Fruit fly (Drosophila melanogaster): ENCODE measurements around the gene CG17375.
A peak's percentile ranks its signal among the peaks of the same experiment; 100 is the strongest.

The CG17375 gene

dm6 chr2L:6841349-6841748 is 35.8 kb upstream of the CG17375 start (continued):
- TF ChIP-seq CG12299 (tag; optimal IDR thresholded peaks at IDR 0.05) = peak; percentile 27
- peak; percentile 62 for TF ChIP-seq Hr3 (GFP tag; optimal IDR thresholded peaks at IDR 0.05)
- TF ChIP-seq CG4730 (GFP tag; IDR thresholded peaks at IDR 0.05) = peak; percentile 69
- TF ChIP-seq seq (GFP tag; IDR thresholded peaks at IDR 0.05) = peak; percentile 48; the same call in 1 of the 2 replicates
- TF ChIP-seq grau (tag; optimal IDR thresholded peaks at IDR 0.05) = peak; percentile 70
- peak; percentile 91 for TF ChIP-seq ara (GFP tag; IDR thresholded peaks at IDR 0.05)
- peak; percentile 26 for TF ChIP-seq Myb (GFP tag; optimal IDR thresholded peaks at IDR 0.05)
- peak; percentile 49; the same call in 1 of the 2 replicates for TF ChIP-seq gt (GFP tag; IDR thresholded peaks at IDR 0.05)
- peak; percentile 91 for TF ChIP-seq gsb-n (tag; optimal IDR thresholded peaks at IDR 0.05)
- TF ChIP-seq CG11398 (GFP tag; optimal IDR thresholded peaks at IDR 0.05) = peak; percentile 62
- TF ChIP-seq tna (GFP tag; IDR thresholded peaks at IDR 0.05; ENCODE audit: partially characterized antibody) = no peak
- TF ChIP-seq Six4 (GFP tag; optimal IDR thresholded peaks at IDR 0.05) = peak; percentile 62
- TF ChIP-seq ac (GFP tag; optimal IDR thresholded peaks at IDR 0.05) = peak; percentile 75
- TF ChIP-seq ind (GFP tag; optimal IDR thresholded peaks at IDR 0.05) = peak; percentile 50
- peak; percentile 68 for TF ChIP-seq Mes4 (GFP tag; optimal IDR thresholded peaks at IDR 0.05)
- TF ChIP-seq Oaz (GFP tag; IDR thresholded peaks at IDR 0.05) = no peak
- TF ChIP-seq tin (GFP tag; optimal IDR thresholded peaks at IDR 0.05) = peak; percentile 73
- TF ChIP-seq CG1832 (GFP tag; optimal IDR thresholded peaks at IDR 0.05) = no peak
- no peak for TF ChIP-seq CG12071 (GFP tag; optimal IDR thresholded peaks at IDR 0.05)
- TF ChIP-seq CG9609 (GFP tag; optimal IDR thresholded peaks at IDR 0.05) = peak; percentile 56
- peak; percentile 49 to 67 for TF ChIP-seq dpn (GFP tag; optimal IDR thresholded peaks at IDR 0.05)
- peak; percentile 58 for TF ChIP-seq Antp (GFP tag; optimal IDR thresholded peaks at IDR 0.05)
- TF ChIP-seq gem (tag; optimal IDR thresholded peaks at IDR 0.05) = peak; percentile 83
- TF ChIP-seq CG33557 (GFP tag; optimal IDR thresholded peaks at IDR 0.05) = peak; percentile 87
- peak; percentile 69 for TF ChIP-seq NC2β (GFP tag; optimal IDR thresholded peaks at IDR 0.05)
- TF ChIP-seq PHDP (tag; optimal IDR thresholded peaks at IDR 0.05) = no peak
- peak; percentile 55 for TF ChIP-seq CG5180 (GFP tag; optimal IDR thresholded peaks at IDR 0.05)
- TF ChIP-seq eve (GFP tag; optimal IDR thresholded peaks at IDR 0.05) = peak; percentile 84
- TF ChIP-seq CG2199 (GFP tag; IDR thresholded peaks at IDR 0.05) = peak; percentile 30; the same call in 1 of the 3 replicates
- peak; percentile 80 for TF ChIP-seq pnt (GFP tag; optimal IDR thresholded peaks at IDR 0.05)
- peak; percentile 70 for TF ChIP-seq CG17359 (tag; optimal IDR thresholded peaks at IDR 0.05)
- no peak for TF ChIP-seq CG34376 (GFP tag; optimal IDR thresholded peaks at IDR 0.05)
- TF ChIP-seq cato (GFP tag; optimal IDR thresholded peaks at IDR 0.05; ENCODE audit: borderline replicate concordance) = peak; percentile 22
- peak; percentile 23 for TF ChIP-seq Deaf1 (tag; optimal IDR thresholded peaks at IDR 0.05)
- no peak for TF ChIP-seq CG15269 (tag; optimal IDR thresholded peaks at IDR 0.05)
- peak; percentile 67 for TF ChIP-seq Kr (GFP tag; optimal IDR thresholded peaks at IDR 0.05)
- peak; percentile 19 for TF ChIP-seq wek (GFP tag; optimal IDR thresholded peaks at IDR 0.05)
- peak; percentile 60 for TF ChIP-seq CG7786 (GFP tag; optimal IDR thresholded peaks at IDR 0.05)
- peak in 1 of 2 experiments; percentile 2 for TF ChIP-seq Hr78 (GFP tag; optimal IDR thresholded peaks at IDR 0.05)
- TF ChIP-seq CG3163 (GFP tag; optimal IDR thresholded peaks at IDR 0.05) = peak; percentile 28
- TF ChIP-seq Adf1 (GFP tag; IDR thresholded peaks at IDR 0.05) = no peak
- no peak for TF ChIP-seq Dek (tag; optimal IDR thresholded peaks at IDR 0.05)
- TF ChIP-seq zen (tag; optimal IDR thresholded peaks at IDR 0.05) = peak; percentile 93
- TF ChIP-seq CG4707 (GFP tag; optimal IDR thresholded peaks at IDR 0.05) = peak; percentile 46
- TF ChIP-seq Elba2 (GFP tag; optimal IDR thresholded peaks at IDR 0.05) = peak; percentile 41
- peak; percentile 11 for TF ChIP-seq CG9797 (GFP tag; optimal IDR thresholded peaks at IDR 0.05)
- TF ChIP-seq D19A (tag; optimal IDR thresholded peaks at IDR 0.05) = peak; percentile 78
- no peak for TF ChIP-seq eyg (GFP tag; optimal IDR thresholded peaks at IDR 0.05)
- peak; percentile 10 for TF ChIP-seq CHES-1-like (GFP tag; optimal IDR thresholded peaks at IDR 0.05)
- no peak for TF ChIP-seq CG17912 (GFP tag; optimal IDR thresholded peaks at IDR 0.05)
- TF ChIP-seq CG3407 (GFP tag; optimal IDR thresholded peaks at IDR 0.05) = peak; percentile 65
